Worm (Caenorhabditis elegans) whole organism, L1 larva: ENCODE data around the gene B0457.2.
A peak's percentile ranks its signal among the peaks of the same experiment; 100 is the strongest.

Experiments
- C04F5.9 ChIP-seq: sonication (generic microtip); optimal IDR thresholded peaks from 2 replicates; lab custom pipeline; 2016; ENCODE audit warnings: missing genetic modification characterization, missing compliant biosample characterization
- C16A3.4 ChIP-seq: fragments of 150-350 bp; optimal IDR thresholded peaks from 2 replicates; lab custom pipeline; 2014; ENCODE audit warnings: missing biosample characterization, missing genetic modification characterization
- C34B4.2 ChIP-seq: sonication (generic microtip); optimal IDR thresholded peaks from 2 replicates; lab custom pipeline; 2017; ENCODE audit warnings: mild to moderate bottlenecking, missing genetic modification characterization, missing compliant biosample characterization
- Y116A8C.19 ChIP-seq: sonication (generic microtip); optimal IDR thresholded peaks from 2 replicates; lab custom pipeline; 2016; ENCODE audit warnings: missing compliant biosample characterization, missing genetic modification characterization, borderline replicate concordance
- aha-1 ChIP-seq: fragments of 150-350 bp; optimal IDR thresholded peaks from 2 replicates; lab custom pipeline; 2014; ENCODE audit warnings: missing biosample characterization, missing genetic modification characterization
- aly-2 ChIP-seq: fragments of 150-350 bp; optimal IDR thresholded peaks from 2 replicates; lab custom pipeline; 2014; ENCODE audit warnings: missing biosample characterization, missing genetic modification characterization
- ceh-63 ChIP-seq: fragments of 200-800 bp; sonication (Bioruptor generic); optimal IDR thresholded peaks from 2 replicates; lab custom pipeline; 2018; ENCODE audit warnings: mild to moderate bottlenecking, missing genetic modification characterization, missing compliant biosample characterization
- ceh-8 ChIP-seq: fragments of 200-800 bp; sonication (Bioruptor generic); optimal IDR thresholded peaks from 2 replicates; lab custom pipeline; 2018; ENCODE audit warnings: mild to moderate bottlenecking, missing genetic modification characterization, moderate library complexity, missing compliant biosample characterization
- ceh-82 ChIP-seq, 3 experiments: fragments of 150-350 bp in 1 of 3; sonication (generic microtip) in 2 of 3; optimal IDR thresholded peaks; 2 replicates each; lab custom pipeline; 2014 to 2017; ENCODE audit warnings: missing biosample characterization in 3 of 3, missing genetic modification characterization in 3 of 3
- dpl-1 ChIP-seq, 3 experiments: fragments of 150-350 bp in 2 of 3; sonication (generic microtip) in 1 of 3; optimal IDR thresholded peaks; 2 replicates each; lab custom pipeline; 2014 to 2017; ENCODE audit warnings: missing biosample characterization in 3 of 3, missing genetic modification characterization in 3 of 3, missing genetic modification reagents in 3 of 3
- dsc-1 ChIP-seq: sonication (generic microtip); optimal IDR thresholded peaks from 2 replicates; lab custom pipeline; 2016; ENCODE audit warnings: mild to moderate bottlenecking, missing genetic modification characterization, missing compliant biosample characterization
- efl-1 ChIP-seq, 4 experiments: fragments of 150-350 bp; optimal IDR thresholded peaks in 3 of 4; peaks in 1 of 4; 1 replicate in 1 of 4; 2 replicates in 3 of 4; lab custom pipeline; 2014; ENCODE audit warnings: missing biosample characterization in 2 of 4, missing genetic modification characterization in 2 of 4, missing genetic modification reagents in 2 of 4
- egl-27 ChIP-seq, 2 experiments: fragments of 150-350 bp in 1 of 2; sonication (generic microtip); optimal IDR thresholded peaks; 3 replicates each; lab custom pipeline; 2017 to 2018; ENCODE audit warnings: missing biosample characterization in 2 of 2, missing genetic modification characterization in 2 of 2, missing genetic modification reagents in 2 of 2
- elt-2 ChIP-seq: sonication (generic microtip); optimal IDR thresholded peaks from 2 replicates; lab custom pipeline; 2016; ENCODE audit warnings: missing genetic modification characterization, mild to moderate bottlenecking, inconsistent platforms, missing compliant biosample characterization, missing genetic modification reagents
- elt-3 ChIP-seq, 6 experiments: fragments of 150-350 bp in 1 of 6; sonication (generic microtip); optimal IDR thresholded peaks; 2 replicates each; lab custom pipeline; 2017 to 2018; ENCODE audit warnings: missing biosample characterization in 6 of 6, missing genetic modification characterization in 6 of 6, inconsistent platforms in 1 of 6
- ets-5 ChIP-seq: fragments of 200-800 bp; sonication (Bioruptor generic); IDR thresholded peaks from 2 replicates; pipeline ENCODE4 v1.3.6; 2022; ENCODE audit warnings: missing genetic modification characterization, missing compliant biosample characterization
- fkh-8 ChIP-seq: sonication (generic microtip); optimal IDR thresholded peaks from 2 replicates; lab custom pipeline; 2016; ENCODE audit warnings: mild to moderate bottlenecking, missing genetic modification characterization, missing compliant biosample characterization
- hlh-17 ChIP-seq: fragments of 200-800 bp; sonication (Bioruptor generic); optimal IDR thresholded peaks from 2 replicates; lab custom pipeline; 2018; ENCODE audit warnings: missing genetic modification characterization, mild to moderate bottlenecking, missing compliant biosample characterization, moderate library complexity, borderline replicate concordance
- hlh-4 ChIP-seq: sonication (generic microtip); optimal IDR thresholded peaks from 2 replicates; lab custom pipeline; 2016; ENCODE audit warnings: mild to moderate bottlenecking, missing genetic modification characterization, missing compliant biosample characterization
- jun-1 ChIP-seq: fragments of 150-350 bp; optimal IDR thresholded peaks from 2 replicates; lab custom pipeline; 2014; ENCODE audit warnings: missing biosample characterization, missing genetic modification reagents, missing genetic modification characterization
- lin-13 ChIP-seq: fragments of 150-350 bp; optimal IDR thresholded peaks from 2 replicates; lab custom pipeline; 2014; ENCODE audit warnings: missing biosample characterization, missing genetic modification reagents, missing genetic modification characterization
- lin-15B ChIP-seq: fragments of 150-350 bp; sonication (generic microtip); optimal IDR thresholded peaks from 3 replicates; lab custom pipeline; 2014; ENCODE audit warnings: missing biosample characterization, missing genetic modification characterization
- lin-35 ChIP-seq, 2 experiments: fragments of 150-350 bp; optimal IDR thresholded peaks; 2 replicates each; lab custom pipeline; 2014; ENCODE audit warnings: missing biosample characterization in 2 of 2, missing genetic modification characterization in 2 of 2, missing genetic modification reagents in 2 of 2
- lin-39 ChIP-seq: fragments of 150-350 bp; optimal IDR thresholded peaks from 2 replicates; lab custom pipeline; 2014; ENCODE audit warnings: missing biosample characterization, missing genetic modification reagents, missing genetic modification characterization
- lir-3 ChIP-seq: sonication (generic microtip); optimal IDR thresholded peaks from 2 replicates; lab custom pipeline; 2016; ENCODE audit warnings: mild to moderate bottlenecking, missing genetic modification characterization, moderate library complexity, missing compliant biosample characterization; ENCODE audit not compliant: poor library complexity
- mdl-1 ChIP-seq, 2 experiments: fragments of 150-350 bp; optimal IDR thresholded peaks; 2 replicates each; lab custom pipeline; 2014 to 2017; ENCODE audit warnings: missing biosample characterization in 2 of 2, missing genetic modification characterization in 2 of 2, inconsistent platforms in 1 of 2
- mep-1 ChIP-seq: fragments of 150-350 bp; optimal IDR thresholded peaks from 2 replicates; lab custom pipeline; 2014; ENCODE audit warnings: missing biosample characterization, missing genetic modification characterization
- nhr-11 ChIP-seq: fragments of 150-350 bp; optimal IDR thresholded peaks from 2 replicates; lab custom pipeline; 2014; ENCODE audit warnings: missing biosample characterization, missing genetic modification characterization
- nhr-12 ChIP-seq: sonication (generic microtip); optimal IDR thresholded peaks from 2 replicates; lab custom pipeline; 2017; ENCODE audit warnings: missing biosample characterization, missing genetic modification characterization
- nhr-28 ChIP-seq: fragments of 150-350 bp; optimal IDR thresholded peaks from 2 replicates; lab custom pipeline; 2014; ENCODE audit warnings: missing biosample characterization, missing genetic modification characterization
- nhr-71 ChIP-seq: sonication (generic microtip); optimal IDR thresholded peaks from 2 replicates; lab custom pipeline; 2016; ENCODE audit warnings: mild to moderate bottlenecking, missing genetic modification characterization, moderate library complexity, missing compliant biosample characterization
- nhr-76 ChIP-seq: sonication (generic microtip); optimal IDR thresholded peaks from 2 replicates; lab custom pipeline; 2017; ENCODE audit warnings: missing biosample characterization, missing genetic modification characterization
- nhr-77 ChIP-seq: fragments of 150-350 bp; optimal IDR thresholded peaks from 2 replicates; lab custom pipeline; 2014; ENCODE audit warnings: missing biosample characterization, missing genetic modification characterization
- nhr-84 ChIP-seq: sonication (generic microtip); optimal IDR thresholded peaks from 2 replicates; lab custom pipeline; 2017; ENCODE audit warnings: missing biosample characterization, missing genetic modification characterization
- pqm-1 ChIP-seq: sonication (generic microtip); optimal IDR thresholded peaks from 3 replicates; lab custom pipeline; 2017; ENCODE audit warnings: missing biosample characterization, missing genetic modification characterization
- rnt-1 ChIP-seq: sonication (generic microtip); optimal IDR thresholded peaks from 2 replicates; lab custom pipeline; 2016; ENCODE audit warnings: mild to moderate bottlenecking, missing genetic modification characterization, moderate library complexity, missing compliant biosample characterization
- snu-23 ChIP-seq: sonication (generic microtip); optimal IDR thresholded peaks from 2 replicates; lab custom pipeline; 2016; ENCODE audit warnings: missing genetic modification characterization, missing compliant biosample characterization
- sox-4 ChIP-seq: sonication (generic microtip); optimal IDR thresholded peaks from 2 replicates; lab custom pipeline; 2016; ENCODE audit warnings: missing genetic modification characterization, missing compliant biosample characterization
- unc-30 ChIP-seq: sonication (generic microtip); optimal IDR thresholded peaks from 2 replicates; lab custom pipeline; 2017; ENCODE audit warnings: missing biosample characterization, missing genetic modification characterization
- unc-62 ChIP-seq: fragments of 150-350 bp; optimal IDR thresholded peaks from 2 replicates; lab custom pipeline; 2014; ENCODE audit warnings: missing biosample characterization, missing genetic modification reagents, missing genetic modification characterization
- unc-98 ChIP-seq: fragments of 200-800 bp; sonication (Bioruptor generic); IDR thresholded peaks from 2 replicates; pipeline ENCODE4 v1.3.6; 2022; ENCODE audit warnings: missing genetic modification characterization, missing compliant biosample characterization
- vab-15 ChIP-seq: sonication (generic microtip); optimal IDR thresholded peaks from 2 replicates; lab custom pipeline; 2017; ENCODE audit warnings: missing genotype, mild to moderate bottlenecking, missing genetic modification characterization, missing compliant biosample characterization
- xbp-1 ChIP-seq: sonication (generic microtip); optimal IDR thresholded peaks from 2 replicates; lab custom pipeline; 2016; ENCODE audit warnings: missing genetic modification characterization, missing compliant biosample characterization
- zag-1 ChIP-seq: fragments of 150-350 bp; optimal IDR thresholded peaks from 2 replicates; lab custom pipeline; 2014; ENCODE audit warnings: missing biosample characterization, missing genetic modification characterization
- zip-4 ChIP-seq: fragments of 200-800 bp; sonication (Bioruptor generic); optimal IDR thresholded peaks from 2 replicates; lab custom pipeline; 2018; ENCODE audit warnings: mild to moderate bottlenecking, missing genetic modification characterization, moderate library complexity, missing compliant biosample characterization
- ztf-11 ChIP-seq, 2 experiments: sonication (generic microtip); optimal IDR thresholded peaks; 2 replicates each; lab custom pipeline; 2016 to 2017; ENCODE audit warnings: missing genetic modification characterization in 2 of 2, missing biosample characterization in 1 of 2, missing compliant biosample characterization in 1 of 2

B0457.2 gene

DNA sequence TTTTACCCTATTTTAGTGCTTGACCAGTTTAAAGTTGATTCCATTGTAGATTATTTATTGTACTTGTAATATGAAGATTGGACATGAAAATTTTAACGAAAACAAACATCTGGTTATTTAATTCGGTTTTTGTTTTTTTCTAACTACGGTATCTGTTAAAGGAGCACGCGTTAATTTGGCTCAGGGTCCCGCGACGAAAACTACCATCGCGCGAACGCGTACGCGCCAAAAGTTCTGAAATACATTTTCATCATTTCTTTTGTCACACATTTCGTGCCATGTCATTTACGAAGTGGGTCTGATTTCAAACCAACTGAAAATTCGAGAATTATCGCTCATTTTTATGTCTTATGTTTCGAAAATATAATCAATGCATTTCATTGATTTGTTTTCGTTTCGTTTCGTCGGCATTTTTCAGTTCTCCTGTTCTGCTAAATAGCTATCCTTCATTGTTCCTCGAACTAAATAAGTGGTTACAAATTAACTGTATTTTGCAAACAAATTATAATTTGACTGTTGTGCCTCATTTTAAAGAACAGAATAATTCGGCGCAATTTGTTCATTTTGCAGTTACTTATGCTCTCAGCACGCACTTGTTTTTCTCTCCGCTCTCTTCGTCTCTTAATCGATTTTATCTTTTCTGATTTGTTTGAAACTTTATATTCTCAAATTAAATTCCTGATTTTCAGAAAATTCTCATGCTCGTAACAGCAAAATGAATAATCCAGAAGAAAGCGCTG lies 7.5 kb upstream of the B0457.2 start, which contains the start of gene T21B10.3 (continued):
- TF ChIP-seq unc-98 (no peak), rnt-1 (tag; lab: Kevin White, UChicago) (peak; percentile 22), ceh-82 (tag; optimal IDR thresholded peaks at IDR 0.05; lab: Kevin White, UChicago) (no peak), zip-4 (GFP tag; lab: Kevin White, UChicago) (no peak), ztf-11 (tag; optimal IDR thresholded peaks at IDR 0.05; lab: Kevin White, UChicago) (no peak), lin-15B (tag; lab: Kevin White, UChicago) (no peak), lin-13 (GFP tag; lab: Kevin White, UChicago) (no peak), C34B4.2 (tag; lab: Kevin White, UChicago) (no peak), nhr-11 (tag; lab: Kevin White, UChicago) (no peak), hlh-4 (tag; lab: Kevin White, UChicago) (no peak), unc-62 (no peak), nhr-76 (tag; lab: Kevin White, UChicago) (no peak), elt-3 (tag; optimal IDR thresholded peaks at IDR 0.05; lab: Kevin White, UChicago) (no peak), ceh-63 (no peak), C16A3.4 (no peak), pqm-1 (tag; lab: Kevin White, UChicago) (no peak), dpl-1 (GFP tag; optimal IDR thresholded peaks at IDR 0.05; lab: Kevin White, UChicago) (no peak), aly-2 (tag; lab: Kevin White, UChicago) (peak; percentile 72), nhr-71 (tag; lab: Kevin White, UChicago) (peak; percentile 56), nhr-84 (no peak), efl-1 (optimal IDR thresholded peaks at IDR 0.05; lab: Kevin White, UChicago) (peak; percentile 3 to 15), efl-1 (GFP tag; optimal IDR thresholded peaks at IDR 0.05 in 1 of 2; lab: Kevin White, UChicago) (no peak), nhr-12 (no peak), fkh-8 (no peak), unc-30 (no peak), xbp-1 (tag; lab: Kevin White, UChicago) (no peak), elt-2 (tag; lab: Kevin White, UChicago) (no peak), mdl-1 (tag; optimal IDR thresholded peaks at IDR 0.05; lab: Kevin White, UChicago) (no peak), nhr-28 (no peak), ceh-8 (GFP tag; lab: Kevin White, UChicago) (no peak), mep-1 (no peak), lin-35 (GFP tag; optimal IDR thresholded peaks at IDR 0.05; lab: Kevin White, UChicago) (no peak), sox-4 (tag; lab: Kevin White, UChicago) (no peak), lir-3 (tag; lab: Kevin White, UChicago) (no peak), dsc-1 (tag; lab: Kevin White, UChicago) (no peak), ets-5 (GFP tag; lab: Robert Waterston, UW) (no peak), lin-39 (tag; lab: Kevin White, UChicago) (no peak), vab-15 (tag; lab: Kevin White, UChicago) (no peak), egl-27 (tag; optimal IDR thresholded peaks at IDR 0.05; lab: Kevin White, UChicago) (no peak), hlh-17 (GFP tag; lab: Kevin White, UChicago) (no peak), C04F5.9 (tag; lab: Kevin White, UChicago) (no peak), zag-1 (tag; lab: Kevin White, UChicago) (no peak), aha-1 (tag; lab: Kevin White, UChicago) (no peak), snu-23 (no peak), jun-1 (tag; lab: Kevin White, UChicago) (no peak), nhr-77 (no peak), Y116A8C.19 (tag; lab: Kevin White, UChicago) (no peak)
